Fruit fly (Drosophila melanogaster) whole organism, wandering third instar larva: ENCODE measurements around the gene pico.

Experiments
- CG32264 ChIP-seq: fragments of 200-800 bp; sonication (Bioruptor generic); optimal IDR thresholded peaks from 2 replicates; lab custom pipeline; 2016; ENCODE audit warnings: missing biosample characterization, missing genetic modification characterization
- CG9705 ChIP-seq: fragments of 200-800 bp; sonication (Bioruptor generic); optimal IDR thresholded peaks from 2 replicates; lab custom pipeline; 2018; ENCODE audit warnings: missing biosample characterization, mild to moderate bottlenecking, missing genetic modification characterization
- CrebA ChIP-seq: fragments of 200-800 bp; sonication (Bioruptor generic); optimal IDR thresholded peaks from 2 replicates; lab custom pipeline; 2016; ENCODE audit warnings: missing biosample characterization, mild to moderate bottlenecking, missing genetic modification characterization, borderline replicate concordance
- Dfd ChIP-seq: fragments of >200 bp; optimal IDR thresholded peaks from 2 replicates; lab custom pipeline; 2017; ENCODE audit warnings: missing biosample characterization, missing genetic modification characterization
- Dif ChIP-seq: fragments of 200-275, 200-300 bp; sonication (Bioruptor generic); optimal IDR thresholded peaks from 2 replicates; lab custom pipeline; 2018; ENCODE audit warnings: missing biosample characterization, missing genetic modification characterization; ENCODE audit not compliant: partially characterized antibody
- HLH106 ChIP-seq: fragments of 200-800 bp; optimal IDR thresholded peaks from 3 replicates; lab custom pipeline; 2019; ENCODE audit warnings: missing biosample characterization, mild to moderate bottlenecking, missing genetic modification characterization, moderate library complexity
- Hr78 ChIP-seq: fragments of >200 bp; optimal IDR thresholded peaks from 2 replicates; lab custom pipeline; 2017; ENCODE audit warnings: missing biosample characterization, missing genetic modification characterization
- Hr83 ChIP-seq: fragments of 200-300 bp; sonication (Bioruptor generic); optimal IDR thresholded peaks from 2 replicates; lab custom pipeline; 2016; ENCODE audit warnings: missing biosample characterization, mild to moderate bottlenecking, missing genetic modification characterization, moderate library complexity; ENCODE audit not compliant: poor library complexity, severe bottlenecking
- Myc ChIP-seq: fragments of >200 bp; optimal IDR thresholded peaks from 2 replicates; lab custom pipeline; 2017
- N ChIP-seq: fragments of >200 bp; optimal IDR thresholded peaks from 2 replicates; lab custom pipeline; 2018; ENCODE audit warnings: missing biosample characterization, missing external identifiers, missing genetic modification characterization
- OdsH ChIP-seq: fragments of 200-800 bp; sonication (Bioruptor generic); optimal IDR thresholded peaks from 2 replicates; lab custom pipeline; 2016; ENCODE audit warnings: missing biosample characterization, mild to moderate bottlenecking, missing genetic modification characterization
- Rel ChIP-seq, 2 experiments: fragments of 200-800 bp; sonication (Bioruptor generic) in 1 of 2; optimal IDR thresholded peaks; 2 replicates in 1 of 2; 3 replicates in 1 of 2; lab custom pipeline; 2016 to 2019; ENCODE audit warnings: mild to moderate bottlenecking in 2 of 2, missing biosample characterization in 2 of 2, missing genetic modification characterization in 2 of 2, moderate library complexity in 1 of 2
- Sp1 ChIP-seq: fragments of 200-800 bp; sonication (Bioruptor generic); optimal IDR thresholded peaks from 3 replicates; lab custom pipeline; 2019; ENCODE audit warnings: missing biosample characterization, mild to moderate bottlenecking, missing genetic modification characterization, moderate library complexity
- Vsx2 ChIP-seq: fragments of 200-300, 225-300 bp; sonication (Bioruptor generic); optimal IDR thresholded peaks from 2 replicates; lab custom pipeline; 2018; ENCODE audit warnings: missing biosample characterization, missing genetic modification characterization; ENCODE audit not compliant: partially characterized antibody
- br ChIP-seq: fragments of 200-800 bp; sonication (Bioruptor generic); optimal IDR thresholded peaks from 2 replicates; lab custom pipeline; 2016; ENCODE audit warnings: missing biosample characterization, missing genetic modification characterization
- brk ChIP-seq: fragments of 200-800 bp; sonication (Bioruptor generic); optimal IDR thresholded peaks from 2 replicates; lab custom pipeline; 2016; ENCODE audit warnings: missing biosample characterization, mild to moderate bottlenecking, missing genetic modification characterization
- ey ChIP-seq: fragments of 200-800 bp; sonication (Bioruptor generic); optimal IDR thresholded peaks from 2 replicates; lab custom pipeline; 2016; ENCODE audit warnings: missing biosample characterization, missing genetic modification characterization
- foxo ChIP-seq, 2 experiments: fragments of 200-800 bp; sonication (Bioruptor generic); optimal IDR thresholded peaks; 2 replicates in 1 of 2; 3 replicates in 1 of 2; lab custom pipeline; 2016 to 2017; ENCODE audit warnings: missing biosample characterization in 2 of 2, missing genetic modification characterization in 2 of 2
- fru ChIP-seq: fragments of 200-800 bp; sonication (Bioruptor generic); optimal IDR thresholded peaks from 3 replicates; lab custom pipeline; 2016; ENCODE audit warnings: missing biosample characterization, mild to moderate bottlenecking, missing genetic modification characterization
- h ChIP-seq: fragments of 200-800 bp; sonication (Bioruptor generic); optimal IDR thresholded peaks from 3 replicates; lab custom pipeline; 2016; ENCODE audit warnings: missing biosample characterization, mild to moderate bottlenecking, missing genetic modification characterization
- lola ChIP-seq: fragments of >200 bp; optimal IDR thresholded peaks from 2 replicates; lab custom pipeline; 2017; ENCODE audit warnings: missing biosample characterization, missing genetic modification characterization
- psq ChIP-seq: fragments of 200-800 bp; sonication (Bioruptor generic); optimal IDR thresholded peaks from 3 replicates; lab custom pipeline; 2017; ENCODE audit warnings: missing biosample characterization, mild to moderate bottlenecking, missing genetic modification characterization, moderate library complexity
- rgr ChIP-seq: fragments of 200-800 bp; sonication (Bioruptor generic); optimal IDR thresholded peaks from 3 replicates; lab custom pipeline; 2016; ENCODE audit warnings: missing biosample characterization, mild to moderate bottlenecking, missing genetic modification characterization
- sage ChIP-seq: fragments of 200-800 bp; sonication (Bioruptor generic); optimal IDR thresholded peaks from 2 replicates; lab custom pipeline; 2016; ENCODE audit warnings: missing biosample characterization, mild to moderate bottlenecking, missing genetic modification characterization
- woc ChIP-seq: sonication (Bioruptor generic); optimal IDR thresholded peaks from 2 replicates; lab custom pipeline; 2016; ENCODE audit warnings: missing biosample characterization, mild to moderate bottlenecking, missing genetic modification characterization

pico gene

DNA sequence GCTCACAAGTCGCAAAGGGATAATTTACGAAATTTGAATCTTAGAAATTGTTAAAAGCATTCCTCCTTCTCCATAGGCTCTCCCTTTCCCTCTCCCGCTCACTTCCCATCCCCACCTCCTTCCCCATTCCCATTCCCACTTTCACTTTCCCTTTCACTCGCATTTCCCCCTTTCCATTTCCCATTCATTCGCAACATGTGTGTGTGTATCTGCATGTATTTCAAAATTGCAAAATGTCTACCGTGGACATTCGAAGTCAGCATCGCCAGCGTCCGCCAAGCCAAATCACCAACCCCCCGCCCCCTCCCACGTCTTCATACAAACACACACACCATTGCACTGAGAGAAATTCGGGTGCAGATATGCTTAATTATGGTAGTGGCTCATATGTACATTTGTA lies 60.0 kb downstream of the pico start:
- TF ChIP-seq CG9705 (no peak), Rel (GFP tag; optimal IDR thresholded peaks at IDR 0.05; lab: Kevin White, UChicago) (no peak), Rel (tag; optimal IDR thresholded peaks at IDR 0.05; lab: Kevin White, UChicago) (no peak), Dfd (peak; percentile 53)

DNA sequence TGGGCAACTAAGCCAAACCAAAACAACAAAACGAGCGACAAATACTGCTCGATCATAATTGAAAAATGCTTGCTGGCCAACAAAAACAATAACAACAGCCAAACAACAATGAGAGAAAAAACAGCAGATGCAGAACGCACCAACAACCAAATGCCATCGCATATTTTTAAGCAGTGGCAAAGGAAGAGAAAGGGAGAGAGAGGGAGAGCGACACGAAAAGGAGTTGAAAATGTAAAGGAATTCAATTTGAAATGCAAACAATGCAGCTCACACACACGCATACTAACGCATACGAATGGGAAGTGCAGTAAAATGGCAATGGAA lies 63.3 kb downstream of the pico start:
- no peak for TF ChIP-seq brk
- no peak for TF ChIP-seq HLH106 (tag; lab: Kevin White, UChicago)
- peak; percentile 9 for TF ChIP-seq psq (GFP tag; lab: Kevin White, UChicago)

DNA sequence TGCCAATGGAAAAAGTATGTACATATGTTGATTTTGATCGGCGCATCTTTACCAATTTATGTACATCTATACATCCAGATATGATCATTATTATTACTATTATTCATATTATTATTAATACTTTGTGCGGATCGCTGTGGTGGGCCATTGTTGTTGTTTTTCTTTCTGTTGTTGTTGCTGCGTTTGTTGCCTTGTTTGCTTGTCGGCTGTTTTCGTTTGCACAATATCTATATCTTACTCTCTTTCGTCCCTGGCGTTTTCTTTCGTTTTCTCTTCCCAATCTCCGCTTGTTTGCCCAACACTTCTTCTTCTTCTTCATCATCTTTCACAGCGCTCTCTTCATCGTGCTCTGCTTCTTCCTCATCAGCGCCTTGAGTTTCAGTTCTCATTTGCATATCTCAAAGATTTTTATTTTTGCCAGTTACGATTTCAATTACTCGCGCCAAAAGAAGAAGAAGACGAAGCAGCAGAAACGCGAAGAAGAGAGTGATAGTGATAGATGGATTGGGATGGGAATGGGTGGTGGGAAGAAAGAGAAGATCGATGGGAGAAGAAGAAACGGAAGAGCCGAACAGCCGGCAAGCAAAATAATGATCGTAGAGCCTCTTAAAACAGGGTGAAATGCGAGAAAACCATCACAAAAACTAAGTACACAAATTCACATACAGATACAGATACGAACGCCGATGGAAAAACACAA lies 63.8 kb downstream of the pico start:
- TF ChIP-seq Rel (GFP tag; optimal IDR thresholded peaks at IDR 0.05; lab: Kevin White, UChicago) (no peak), Rel (tag; optimal IDR thresholded peaks at IDR 0.05; lab: Kevin White, UChicago) (no peak), psq (GFP tag; lab: Kevin White, UChicago) (peak; percentile 67)

DNA sequence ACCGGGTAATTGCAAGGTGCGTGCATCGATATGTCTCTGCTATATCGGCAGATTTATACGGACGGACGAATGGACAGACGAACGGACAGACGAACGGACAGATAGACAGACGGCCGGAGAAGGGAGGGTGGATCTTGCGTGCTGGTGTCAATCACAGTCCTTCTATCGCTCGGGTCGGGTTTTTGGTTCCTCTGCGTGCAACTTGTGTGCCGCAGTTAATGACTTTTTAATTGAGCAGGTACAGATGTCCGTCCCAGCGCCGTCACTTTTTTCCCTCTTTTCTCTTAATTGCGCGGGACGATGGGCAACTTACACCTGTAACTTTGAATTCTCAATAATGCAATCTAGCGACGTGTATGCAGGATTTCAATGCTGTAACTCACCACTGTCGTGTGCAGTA lies 65.0 kb downstream of the pico start:
- TF ChIP-seq Hr83 (GFP tag; lab: Kevin White, UChicago) (no peak), Rel (GFP tag; optimal IDR thresholded peaks at IDR 0.05; lab: Kevin White, UChicago) (no peak), Rel (tag; optimal IDR thresholded peaks at IDR 0.05; lab: Kevin White, UChicago) (no peak), h (GFP tag; lab: Kevin White, UChicago) (no peak), Hr78 (GFP tag; lab: Kevin White, UChicago) (no peak)

DNA sequence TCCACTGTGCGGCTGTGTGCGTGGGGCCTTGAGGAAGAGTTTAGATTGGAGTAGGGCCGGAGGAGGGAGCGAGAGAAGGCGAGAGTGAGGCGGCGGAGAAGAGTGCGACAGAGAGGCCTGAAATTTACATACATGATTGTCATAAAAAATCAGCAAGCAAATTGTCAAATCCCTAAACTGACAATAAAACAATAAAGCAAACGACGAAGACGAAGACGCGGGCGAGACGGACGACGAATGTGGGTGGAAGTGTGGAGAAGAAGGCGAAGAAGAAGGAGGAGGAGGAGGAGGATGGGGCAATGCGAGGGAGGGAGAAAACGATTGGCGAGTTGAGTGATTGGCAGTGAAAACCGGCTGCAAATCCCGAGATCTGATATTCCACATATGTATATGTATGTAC lies 66.5 kb downstream of the pico start:
- peak; percentile 62 for TF ChIP-seq psq (GFP tag; lab: Kevin White, UChicago)
- no peak for TF ChIP-seq fru (GFP tag; lab: Kevin White, UChicago)

DNA sequence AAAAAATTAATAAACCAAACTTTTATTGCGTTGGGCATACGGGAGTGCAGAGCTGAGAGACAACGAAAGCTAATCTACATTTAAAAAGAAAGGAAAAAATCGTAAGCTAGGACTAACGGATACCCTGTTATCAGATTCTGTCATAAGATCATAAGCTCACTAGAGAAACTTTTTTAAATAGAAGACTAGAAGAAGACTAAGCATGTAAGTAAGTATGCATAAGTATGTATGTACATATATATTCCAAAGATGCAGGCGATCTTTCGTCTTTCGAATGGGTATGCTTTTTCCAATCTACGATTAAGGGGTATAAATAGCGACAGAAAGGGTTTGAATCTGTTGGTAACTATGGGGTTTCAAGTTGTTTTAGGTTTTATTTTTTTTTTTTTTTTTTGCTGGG lies 67.0 kb downstream of the pico start:
- TF ChIP-seq ey (GFP tag; lab: Kevin White, UChicago) (no peak), br (GFP tag; lab: Kevin White, UChicago) (no peak), CG9705 (no peak), rgr (GFP tag; lab: Kevin White, UChicago) (no peak), Sp1 (GFP tag; lab: Kevin White, UChicago) (no peak), Dif (GFP tag; lab: Kevin White, UChicago) (no peak), OdsH (no peak), h (GFP tag; lab: Kevin White, UChicago) (no peak), Rel (GFP tag; optimal IDR thresholded peaks at IDR 0.05; lab: Kevin White, UChicago) (no peak), Rel (tag; optimal IDR thresholded peaks at IDR 0.05; lab: Kevin White, UChicago) (no peak), Myc (lab: Kevin White, UChicago) (no peak), N (GFP tag; lab: Kevin White, UChicago) (no peak), Dfd (no peak), Vsx2 (no peak), CG32264 (GFP tag; lab: Kevin White, UChicago) (no peak), Hr83 (GFP tag; lab: Kevin White, UChicago) (no peak), lola (GFP tag; lab: Kevin White, UChicago) (no peak), sage (GFP tag; lab: Kevin White, UChicago) (no peak)
- TF ChIP-seq, all 38 proteins: peak for 0

DNA sequence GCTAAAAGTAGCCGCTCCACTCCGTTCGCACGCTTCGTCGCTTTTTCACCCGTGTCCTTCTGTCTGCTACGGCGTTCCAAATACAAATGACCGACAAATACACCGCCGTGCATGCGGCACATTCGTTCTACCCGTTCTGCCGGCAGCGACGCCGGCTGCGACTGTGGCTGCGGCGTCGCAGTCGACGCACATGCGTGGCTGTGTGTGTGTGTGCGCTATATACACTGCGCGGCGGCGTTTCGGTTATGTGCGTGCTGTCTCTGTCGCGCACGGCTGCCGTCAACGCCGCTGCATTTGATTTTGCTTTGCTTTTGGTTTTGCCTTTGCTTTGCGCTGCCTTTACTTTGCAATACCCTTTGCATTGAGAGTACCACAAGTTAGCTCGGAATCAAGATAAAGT lies 68.4 kb downstream of the pico start, which contains the start of gene zld:
TSS of gene zld (minus strand) at position 92 of the 400 bp plus-strand sequence.
- no peak for TF ChIP-seq CrebA (GFP tag; lab: Kevin White, UChicago)
- TF ChIP-seq foxo (GFP tag; optimal IDR thresholded peaks at IDR 0.05; lab: Kevin White, UChicago): no peak
- peak; percentile 9 for TF ChIP-seq Dif (GFP tag; lab: Kevin White, UChicago)
- TF ChIP-seq Dfd: no peak
- TF ChIP-seq psq (GFP tag; lab: Kevin White, UChicago): peak; percentile 2
- TF ChIP-seq woc (GFP tag; lab: Kevin White, UChicago): no peak
